Fruit fly (Drosophila melanogaster) whole organism, prepupa: ENCODE data around the gene CG1840.

Experiments
- CG11762 ChIP-seq: fragments of 200-800 bp; sonication (Bioruptor generic); optimal IDR thresholded peaks from 3 replicates; lab custom pipeline; 2016; ENCODE audit warnings: missing biosample characterization, missing genetic modification characterization; ENCODE audit not compliant: insufficient read depth
- CG3919 ChIP-seq: fragments of 200-800 bp; sonication (Bioruptor generic); optimal IDR thresholded peaks from 3 replicates; lab custom pipeline; 2016; ENCODE audit warnings: missing biosample characterization, missing genetic modification characterization
- Sox102F ChIP-seq: fragments of 200-800 bp; sonication (Bioruptor generic); optimal IDR thresholded peaks from 2 replicates; lab custom pipeline; 2016; ENCODE audit warnings: missing biosample characterization, mild to moderate bottlenecking, missing genetic modification characterization
- lz ChIP-seq: fragments of 200-800 bp; sonication (Bioruptor generic); optimal IDR thresholded peaks from 3 replicates; lab custom pipeline; 2016; ENCODE audit warnings: missing biosample characterization, missing genetic modification characterization
- net ChIP-seq: fragments of 200-800 bp; sonication (Bioruptor generic); optimal IDR thresholded peaks from 3 replicates; lab custom pipeline; 2016; ENCODE audit warnings: missing biosample characterization, missing genetic modification characterization
- salr ChIP-seq, 2 experiments: fragments of 200-800 bp; sonication (Bioruptor generic); optimal IDR thresholded peaks; 3 replicates each; lab custom pipeline; 2016 to 2018; ENCODE audit warnings: missing biosample characterization in 2 of 2, missing genetic modification characterization in 2 of 2, mild to moderate bottlenecking in 1 of 2

- TF ChIP-seq net (GFP tag; lab: Kevin White, UChicago): peak; percentile 80
- TF ChIP-seq lz: peak; percentile 75
- peak; percentile 56 to 62 for TF ChIP-seq salr (GFP tag; optimal IDR thresholded peaks at IDR 0.05; lab: Kevin White, UChicago)
- TF ChIP-seq Sox102F: peak; percentile 68
- TF ChIP-seq CG11762 (GFP tag; lab: Kevin White, UChicago): peak; percentile 74
- peak; percentile 81 for TF ChIP-seq CG3919 (GFP tag; lab: Kevin White, UChicago)
Observed at dm6 chrX:11915154-11915593, 27.0 kb downstream of the CG1840 start.
